Fruit fly (Drosophila melanogaster): ENCODE data around the gene Obp99a.

DNA sequence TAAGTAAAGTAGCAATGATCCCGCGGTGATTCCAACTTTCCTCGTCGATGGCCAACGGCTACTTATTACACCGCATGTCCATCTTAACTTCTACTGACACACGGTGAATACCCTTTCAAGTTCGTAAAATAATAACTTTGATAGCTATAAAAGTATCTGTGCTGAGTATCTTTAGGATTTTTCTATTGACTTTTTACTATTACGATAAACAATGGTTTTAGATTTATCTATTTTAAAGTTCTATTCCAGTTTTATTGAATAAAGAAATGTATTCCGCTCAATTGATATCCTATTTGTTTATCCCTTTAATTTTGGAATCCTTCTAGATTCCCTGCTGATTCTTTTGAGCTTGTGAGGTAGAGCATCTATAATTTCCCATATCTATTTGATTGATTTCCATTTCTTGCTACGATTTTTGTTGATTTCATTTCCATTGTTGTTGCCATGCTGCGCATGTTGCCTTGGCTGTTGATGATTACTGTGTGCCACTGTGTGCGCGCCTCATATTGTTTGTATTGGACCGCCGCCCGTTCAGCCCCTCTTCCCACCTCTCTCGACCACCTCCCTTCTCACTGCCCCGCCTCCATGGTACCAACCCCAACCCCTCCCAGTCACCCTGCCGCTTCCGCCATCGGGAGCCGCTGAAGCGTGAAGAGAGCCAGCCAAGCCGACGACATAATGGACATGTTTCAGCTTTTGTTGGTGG lies 18.5 kb downstream of the Obp99a start:
- TF ChIP-seq psq (optimal IDR thresholded peaks at IDR 0.05) (no peak), h (optimal IDR thresholded peaks at IDR 0.05) (no peak), ttk (optimal IDR thresholded peaks at IDR 0.05) (no peak), insv (optimal IDR thresholded peaks at IDR 0.05) (no peak), Sin3A (optimal IDR thresholded peaks at IDR 0.05) (no peak), Myc (optimal IDR thresholded peaks at IDR 0.05) (no peak)

Measured in Kc167 (cell line).